Worm (Caenorhabditis elegans) whole organism, L4/young adult: ENCODE data around the gene cal-1.

ENCODE experiments used
- dao-5 ChIP-seq: sonication (generic microtip); optimal IDR thresholded peaks from 2 replicates; lab custom pipeline; 2016; ENCODE audit warnings: missing genotype, missing genetic modification characterization, moderate library complexity, missing compliant biosample characterization
- him-1 ChIP-seq: sonication (generic microtip); optimal IDR thresholded peaks from 2 replicates; lab custom pipeline; 2016; ENCODE audit warnings: missing genotype, missing genetic modification reagents, missing genetic modification characterization, missing compliant biosample characterization

- TF ChIP-seq him-1 (tag; lab: Kevin White, UChicago): no peak
- no peak for TF ChIP-seq dao-5 (tag; lab: Kevin White, UChicago)
These were observed 6.3 kb upstream of the cal-1 start for ce11 chrV:12523356-12523755.
